Worm (Caenorhabditis elegans) whole organism, midembryonic: Measurements from ENCODE around the gene srw-8.

Source experiments
- T22C8.4 ChIP-seq: fragments of 200-800 bp; sonication (Bioruptor generic); IDR thresholded peaks from 2 replicates; pipeline ENCODE4 v1.3.6; 2022; ENCODE audit warnings: missing genetic modification characterization, missing compliant biosample characterization
- cog-1 ChIP-seq: sonication (generic microtip); optimal IDR thresholded peaks from 2 replicates; lab custom pipeline; 2016; ENCODE audit warnings: missing genetic modification characterization, missing compliant biosample characterization
- flt-1 ChIP-seq: fragments of 200-800 bp; sonication (Bioruptor generic); IDR thresholded peaks from 2 replicates; pipeline ENCODE4 v1.3.6; 2022; ENCODE audit warnings: missing genetic modification characterization, missing compliant biosample characterization
- klf-2 ChIP-seq: fragments of 200-800 bp; sonication (Bioruptor generic); conservative IDR thresholded peaks from 2 replicates; pipeline ENCODE4 v1.3.6; 2022; ENCODE audit warnings: missing genetic modification reagents, missing genetic modification characterization, missing compliant biosample characterization
- med-1 ChIP-seq: sonication (generic microtip); optimal IDR thresholded peaks from 2 replicates; lab custom pipeline; 2017; ENCODE audit warnings: missing genetic modification characterization, mild to moderate bottlenecking, missing compliant biosample characterization, antibody characterized with exemption, missing genetic modification reagents; ENCODE audit not compliant: insufficient read depth
- ref-1 ChIP-seq: fragments of 200-800 bp; sonication (Bioruptor generic); conservative IDR thresholded peaks from 2 replicates; pipeline ENCODE4 v1.3.6; 2022; ENCODE audit warnings: missing genetic modification reagents, missing genetic modification characterization, missing compliant biosample characterization
- tab-1 ChIP-seq: fragments of 200-800 bp; sonication (Bioruptor generic); IDR thresholded peaks from 2 replicates; pipeline ENCODE4 v1.3.6; 2022; ENCODE audit warnings: missing genetic modification characterization, missing compliant biosample characterization
- ztf-23 ChIP-seq: fragments of 200-800 bp; sonication (Bioruptor generic); IDR thresholded peaks from 2 replicates; pipeline ENCODE4 v1.3.6; 2022; ENCODE audit warnings: missing genetic modification reagents, missing genetic modification characterization, missing compliant biosample characterization
- ztf-29 ChIP-seq: fragments of 200-800 bp; sonication (Bioruptor generic); IDR thresholded peaks from 2 replicates; pipeline ENCODE4 v1.3.6; 2022; ENCODE audit warnings: missing genetic modification reagents, missing genetic modification characterization, missing compliant biosample characterization

ce11 chrV:2993816-2994215 is 40.3 kb downstream of the srw-8 start, which contains the start of gene srw-115:
- TF ChIP-seq med-1 (no peak), ztf-29 (GFP tag; lab: Robert Waterston, UW) (no peak), klf-2 (GFP tag; lab: Robert Waterston, UW) (no peak), ztf-23 (GFP tag; lab: Robert Waterston, UW) (no peak), cog-1 (tag; lab: Kevin White, UChicago) (no peak), ref-1 (GFP tag; lab: Robert Waterston, UW) (no peak), T22C8.4 (no peak), tab-1 (GFP tag; lab: Robert Waterston, UW) (no peak), flt-1 (GFP tag; lab: Robert Waterston, UW) (no peak)
